Fruit fly (Drosophila melanogaster) whole organism: ENCODE measurements around the gene CG12116.

Experiments
- CG8478 ChIP-seq: fragments of >200 bp; optimal IDR thresholded peaks from 2 replicates; lab custom pipeline; 2018; ENCODE audit warnings: inconsistent platforms
- Dll ChIP-seq: fragments of >200 bp; optimal IDR thresholded peaks from 2 replicates; lab custom pipeline; 2017
- EcR ChIP-seq, 2 experiments: fragments of >200 bp; optimal IDR thresholded peaks; 2 replicates each; lab custom pipeline; 2017; ENCODE audit warnings: missing biosample characterization in 2 of 2, missing genetic modification characterization in 2 of 2, missing genetic modification reagents in 2 of 2
- pan ChIP-seq: fragments of >200 bp; optimal IDR thresholded peaks from 2 replicates; lab custom pipeline; 2017
- psq ChIP-seq: fragments of >200 bp; optimal IDR thresholded peaks from 2 replicates; lab custom pipeline; 2017
- usp ChIP-seq: fragments of >200 bp; optimal IDR thresholded peaks from 2 replicates; lab custom pipeline; 2017; ENCODE audit warnings: missing biosample characterization, missing genetic modification characterization, mixed read lengths

The CG12116 gene

dm6 chrX:8468962-8469459, at the start of gene CG12116:
Gene CG12116, minus strand, starts transcription at chrX:8469012.
- TF ChIP-seq Dll (lab: Kevin White, UChicago) (no peak), EcR (GFP tag; optimal IDR thresholded peaks at IDR 0.05; lab: Kevin White, UChicago) (no peak), CG8478 (no peak), psq (lab: Kevin White, UChicago) (no peak), pan (lab: Kevin White, UChicago) (no peak), usp (no peak)

dm6 chrX:8518025-8518661, 49.3 kb upstream of the CG12116 start:
- no peak for TF ChIP-seq CG8478
- TF ChIP-seq psq (lab: Kevin White, UChicago): no peak
- TF ChIP-seq usp: no peak
- TF ChIP-seq EcR (GFP tag; optimal IDR thresholded peaks at IDR 0.05; lab: Kevin White, UChicago): no peak
- TF ChIP-seq pan (lab: Kevin White, UChicago): no peak

dm6 chrX:8517121-8518024, 48.6 kb upstream of the CG12116 start, which contains the start of gene Nrg:
Gene Nrg, plus strand, starts transcription at chrX:8517373.
- TF ChIP-seq usp: no peak
- TF ChIP-seq psq (lab: Kevin White, UChicago): no peak

DNA sequence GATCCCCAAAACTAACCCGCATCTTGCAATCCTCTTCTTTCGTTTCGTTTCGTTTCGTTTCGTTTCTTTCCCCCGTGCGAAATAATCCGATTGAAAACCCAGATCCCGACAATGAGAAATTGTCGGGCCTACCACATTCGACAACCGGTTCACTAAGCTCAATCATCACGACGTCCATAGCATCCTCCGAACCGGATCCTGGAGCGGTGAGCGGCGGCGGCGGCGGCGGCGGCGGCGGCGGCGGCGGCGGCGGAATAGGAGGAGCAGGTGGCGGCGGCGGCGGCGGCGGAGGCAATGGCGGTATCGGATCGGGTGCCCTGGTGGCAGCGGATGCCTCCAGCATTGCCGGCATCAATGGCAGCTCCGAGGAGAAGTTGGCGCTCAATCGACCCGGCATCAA, 43.4 kb upstream of the CG12116 start:
- TF ChIP-seq pan (lab: Kevin White, UChicago): no peak
- TF ChIP-seq CG8478: no peak
- TF ChIP-seq psq (lab: Kevin White, UChicago): no peak
- TF ChIP-seq Dll (lab: Kevin White, UChicago): no peak
- no peak for TF ChIP-seq EcR (GFP tag; optimal IDR thresholded peaks at IDR 0.05; lab: Kevin White, UChicago)
- TF ChIP-seq usp: no peak

dm6 chrX:8510731-8511130, 41.9 kb upstream of the CG12116 start:
- TF ChIP-seq Dll (lab: Kevin White, UChicago): no peak
- no peak for TF ChIP-seq EcR (GFP tag; optimal IDR thresholded peaks at IDR 0.05; lab: Kevin White, UChicago)
- TF ChIP-seq pan (lab: Kevin White, UChicago): no peak
- no peak for TF ChIP-seq CG8478
- no peak for TF ChIP-seq psq (lab: Kevin White, UChicago)
- TF ChIP-seq usp: no peak

dm6 chrX:8505023-8505604, 36.3 kb upstream of the CG12116 start:
- TF ChIP-seq pan (lab: Kevin White, UChicago): no peak

DNA sequence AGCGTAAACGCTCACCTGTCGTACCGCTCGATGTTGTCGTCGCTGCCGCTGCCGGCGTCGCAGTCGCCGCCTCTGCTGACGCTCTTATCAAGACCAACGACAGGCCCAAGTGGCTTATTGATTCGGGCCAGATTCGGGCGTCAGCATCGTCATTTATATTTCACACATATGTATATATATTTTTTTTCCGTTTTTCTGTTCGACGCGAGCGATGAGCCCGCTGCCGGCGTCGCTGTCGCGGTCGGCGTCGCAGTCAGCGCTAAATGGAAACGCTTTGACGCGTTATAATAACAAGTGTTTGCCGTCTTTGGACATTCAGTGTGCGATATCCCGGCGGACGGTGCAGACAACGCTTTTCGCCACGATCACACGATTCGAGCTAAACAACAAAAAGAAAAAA, 33.2 kb upstream of the CG12116 start:
- TF ChIP-seq CG8478 (no peak), EcR (GFP tag; optimal IDR thresholded peaks at IDR 0.05; lab: Kevin White, UChicago) (no peak), Dll (lab: Kevin White, UChicago) (no peak), pan (lab: Kevin White, UChicago) (no peak), usp (no peak), psq (lab: Kevin White, UChicago) (no peak)

DNA sequence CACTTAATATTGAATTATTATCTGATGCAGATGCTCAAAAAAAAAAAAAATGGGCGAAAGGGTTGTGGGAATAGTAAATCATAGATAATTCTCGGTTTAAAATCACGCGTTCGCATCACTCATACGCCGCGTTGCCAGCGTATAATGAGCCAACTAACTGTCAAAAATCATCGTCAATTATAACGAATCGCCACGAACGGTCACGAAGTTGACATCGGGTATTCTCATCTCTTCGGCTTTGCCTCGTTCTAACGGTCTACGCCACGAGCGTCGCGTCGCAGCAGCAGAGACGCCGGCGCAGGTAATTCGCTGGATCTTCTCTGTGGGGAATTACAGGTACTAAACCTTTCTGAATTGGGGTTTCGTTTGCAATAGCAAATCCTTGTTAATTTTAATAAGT, 32.6 kb upstream of the CG12116 start:
- TF ChIP-seq psq (lab: Kevin White, UChicago) (no peak), pan (lab: Kevin White, UChicago) (no peak), EcR (GFP tag; optimal IDR thresholded peaks at IDR 0.05; lab: Kevin White, UChicago) (no peak), CG8478 (no peak)

- no peak for TF ChIP-seq CG8478
- TF ChIP-seq usp: no peak
- no peak for TF ChIP-seq psq (lab: Kevin White, UChicago)
- TF ChIP-seq Dll (lab: Kevin White, UChicago): no peak
- TF ChIP-seq pan (lab: Kevin White, UChicago): no peak
- no peak for TF ChIP-seq EcR (GFP tag; optimal IDR thresholded peaks at IDR 0.05; lab: Kevin White, UChicago)
Measured at dm6 chrX:8499151-8499550, 30.3 kb upstream of the CG12116 start.

DNA sequence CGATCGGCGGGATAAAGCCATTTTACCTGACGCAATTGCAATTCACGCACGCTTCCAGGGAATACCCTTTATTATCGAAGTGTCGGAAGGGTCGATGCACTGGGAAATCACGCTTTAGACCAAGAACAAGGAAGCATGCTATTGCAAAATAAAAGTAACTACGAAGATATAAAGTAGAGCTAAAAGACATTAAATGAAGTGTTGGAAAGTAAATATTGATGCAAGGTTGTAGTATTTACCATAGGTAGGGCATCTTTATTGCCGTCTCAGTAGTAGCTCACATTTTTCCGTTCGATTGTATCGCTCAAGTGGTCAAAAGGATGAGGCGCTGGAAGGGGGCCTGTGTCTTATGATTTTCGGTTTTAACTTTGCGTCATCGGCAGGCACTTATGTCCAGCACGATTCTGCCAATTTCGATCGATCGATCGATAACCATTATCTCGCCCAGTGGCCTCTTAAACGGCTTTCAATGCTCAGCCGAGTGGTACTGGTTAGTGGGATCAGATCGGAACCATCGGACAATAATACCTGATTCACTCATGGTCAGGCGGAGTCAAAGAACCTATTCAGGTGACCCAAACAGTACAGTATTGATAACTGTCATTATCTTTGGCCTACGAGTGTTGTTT, 28.9 kb upstream of the CG12116 start:
- TF ChIP-seq CG8478: no peak
- no peak for TF ChIP-seq Dll (lab: Kevin White, UChicago)

DNA sequence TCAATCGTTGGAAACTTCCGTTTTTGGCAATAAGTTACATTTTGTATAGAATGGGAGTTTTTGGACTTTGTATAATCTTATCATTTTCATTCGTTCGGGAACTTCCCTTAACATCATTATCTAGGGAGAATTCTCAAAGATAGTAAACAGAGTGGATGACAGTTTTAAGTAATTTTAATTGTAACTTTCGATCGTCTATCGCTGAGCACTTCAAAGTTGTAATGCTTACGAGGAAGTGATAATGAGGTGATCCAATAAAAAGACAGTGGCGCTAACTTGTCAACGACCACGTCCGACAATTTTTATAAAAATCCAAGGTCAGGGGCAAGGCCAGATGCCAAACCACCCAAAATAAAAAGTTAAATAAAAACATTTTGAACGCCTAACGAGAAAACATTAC, 27.6 kb upstream of the CG12116 start:
- TF ChIP-seq CG8478: no peak
- TF ChIP-seq psq (lab: Kevin White, UChicago): no peak
- TF ChIP-seq Dll (lab: Kevin White, UChicago): no peak
- no peak for TF ChIP-seq EcR (GFP tag; optimal IDR thresholded peaks at IDR 0.05; lab: Kevin White, UChicago)
- TF ChIP-seq pan (lab: Kevin White, UChicago): no peak
- TF ChIP-seq usp: no peak

DNA sequence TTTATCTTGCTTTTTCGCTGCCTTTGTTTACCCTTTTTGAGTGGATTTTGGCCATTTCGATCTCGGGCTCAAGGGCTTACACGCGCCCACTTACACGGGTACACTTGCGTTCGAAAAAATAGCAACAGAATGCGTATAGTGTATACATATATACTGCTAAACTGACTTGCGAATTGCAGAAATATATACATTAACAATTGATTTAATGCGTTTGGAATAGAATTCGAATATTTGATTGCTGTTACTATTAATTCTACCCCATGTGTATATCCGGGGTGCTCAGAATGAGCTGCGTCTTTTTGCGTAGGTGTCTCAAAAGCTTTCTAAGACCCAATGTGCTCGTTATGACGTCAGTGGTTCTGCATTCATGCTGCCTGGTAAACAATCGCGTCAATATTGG, 24.7 kb upstream of the CG12116 start:
- TF ChIP-seq CG8478 (no peak), pan (lab: Kevin White, UChicago) (no peak), Dll (lab: Kevin White, UChicago) (no peak), psq (lab: Kevin White, UChicago) (no peak), usp (no peak), EcR (GFP tag; optimal IDR thresholded peaks at IDR 0.05; lab: Kevin White, UChicago) (no peak)
